Worm (Caenorhabditis elegans) whole organism, mixed stage, embryonic: ENCODE data around the gene cyn-17.

Experiments used
- M03D4.4 ChIP-seq: sonication (generic microtip); optimal IDR thresholded peaks from 2 replicates; lab custom pipeline; 2017; ENCODE audit warnings: mild to moderate bottlenecking, missing genetic modification characterization, missing compliant biosample characterization
- bed-3 ChIP-seq: fragments of 200-800 bp; sonication (Bioruptor generic); optimal IDR thresholded peaks from 3 replicates; lab custom pipeline; 2018; ENCODE audit warnings: mild to moderate bottlenecking, missing genetic modification characterization, moderate library complexity, missing compliant biosample characterization
- blmp-1 ChIP-seq: fragments of 150-350 bp; optimal IDR thresholded peaks from 2 replicates; lab custom pipeline; 2014; ENCODE audit warnings: missing biosample characterization, missing genetic modification characterization
- ceh-39 ChIP-seq: fragments of 150-350 bp; optimal IDR thresholded peaks from 2 replicates; lab custom pipeline; 2014; ENCODE audit warnings: missing biosample characterization, missing genetic modification characterization
- ceh-43 ChIP-seq: fragments of 200-800 bp; sonication (Bioruptor generic); optimal IDR thresholded peaks from 2 replicates; lab custom pipeline; 2018; ENCODE audit warnings: mild to moderate bottlenecking, missing genetic modification characterization, moderate library complexity, missing compliant biosample characterization
- ceh-83 ChIP-seq: fragments of 200-800 bp; sonication (Bioruptor generic); optimal IDR thresholded peaks from 2 replicates; lab custom pipeline; 2018; ENCODE audit warnings: mild to moderate bottlenecking, missing genetic modification characterization, missing compliant biosample characterization
- ces-1 ChIP-seq: fragments of 150-350 bp; optimal IDR thresholded peaks from 2 replicates; lab custom pipeline; 2014; ENCODE audit warnings: missing biosample characterization, missing genetic modification reagents, missing genetic modification characterization
- cnd-1 ChIP-seq: fragments of 200-800 bp; sonication (Bioruptor generic); optimal IDR thresholded peaks from 2 replicates; lab custom pipeline; 2018; ENCODE audit warnings: mild to moderate bottlenecking, missing genetic modification characterization, missing compliant biosample characterization
- drap-1 ChIP-seq: fragments of 200-800 bp; sonication (Bioruptor generic); optimal IDR thresholded peaks from 3 replicates; lab custom pipeline; 2018; ENCODE audit warnings: mild to moderate bottlenecking, missing genetic modification characterization, missing compliant biosample characterization
- elt-1 ChIP-seq: sonication (generic microtip); optimal IDR thresholded peaks from 2 replicates; lab custom pipeline; 2017; ENCODE audit warnings: missing genetic modification characterization, mild to moderate bottlenecking, missing compliant biosample characterization, antibody characterized with exemption, moderate library complexity, borderline replicate concordance; ENCODE audit not compliant: insufficient read depth
- elt-3 ChIP-seq: fragments of 150-350 bp; optimal IDR thresholded peaks from 2 replicates; lab custom pipeline; 2014; ENCODE audit warnings: missing biosample characterization, missing genetic modification characterization
- flh-1 ChIP-seq: fragments of 200-800 bp; sonication (Bioruptor generic); optimal IDR thresholded peaks from 2 replicates; lab custom pipeline; 2018; ENCODE audit warnings: mild to moderate bottlenecking, missing genetic modification characterization, moderate library complexity, missing compliant biosample characterization
- hlh-1 ChIP-seq: fragments of 150-350 bp; optimal IDR thresholded peaks from 2 replicates; lab custom pipeline; 2014; ENCODE audit warnings: missing biosample characterization, missing genetic modification reagents, missing genetic modification characterization
- lin-13 ChIP-seq: fragments of 150-350 bp; optimal IDR thresholded peaks from 2 replicates; lab custom pipeline; 2014; ENCODE audit warnings: missing biosample characterization, missing genetic modification characterization
- lsy-2 ChIP-seq: fragments of 150-350 bp; optimal IDR thresholded peaks from 2 replicates; lab custom pipeline; 2014; ENCODE audit warnings: missing biosample characterization, missing genetic modification characterization
- mab-5 ChIP-seq: fragments of 150-350 bp; optimal IDR thresholded peaks from 2 replicates; lab custom pipeline; 2014; ENCODE audit warnings: missing biosample characterization, missing genetic modification characterization
- mep-1 ChIP-seq: fragments of 150-350 bp; optimal IDR thresholded peaks from 2 replicates; lab custom pipeline; 2017; ENCODE audit warnings: missing biosample characterization, missing genetic modification reagents, missing genetic modification characterization, inconsistent platforms
- mls-2 ChIP-seq: sonication (generic microtip); optimal IDR thresholded peaks from 2 replicates; lab custom pipeline; 2016; ENCODE audit warnings: mild to moderate bottlenecking, missing genetic modification characterization, moderate library complexity, missing compliant biosample characterization
- nhr-12 ChIP-seq: fragments of 150-350 bp; optimal IDR thresholded peaks from 2 replicates; lab custom pipeline; 2014; ENCODE audit warnings: missing biosample characterization, missing genetic modification characterization
- nhr-2 ChIP-seq: fragments of 150-350 bp; optimal IDR thresholded peaks from 2 replicates; lab custom pipeline; 2014; ENCODE audit warnings: missing biosample characterization, missing genetic modification characterization
- nhr-237 ChIP-seq: fragments of 150-350 bp; optimal IDR thresholded peaks from 2 replicates; lab custom pipeline; 2014; ENCODE audit warnings: missing biosample characterization, missing genetic modification characterization
- nhr-28 ChIP-seq: fragments of 150-350 bp; optimal IDR thresholded peaks from 2 replicates; lab custom pipeline; 2014; ENCODE audit warnings: missing biosample characterization, missing genetic modification characterization
- nhr-76 ChIP-seq: sonication (generic microtip); optimal IDR thresholded peaks from 2 replicates; lab custom pipeline; 2017; ENCODE audit warnings: missing biosample characterization, missing genetic modification characterization
- pha-4 ChIP-seq: fragments of 150-350 bp; optimal IDR thresholded peaks from 2 replicates; lab custom pipeline; 2018; ENCODE audit warnings: missing biosample characterization, missing genetic modification reagents, missing genetic modification characterization
- sem-2 ChIP-seq: fragments of 200-800 bp; sonication (Bioruptor generic); optimal IDR thresholded peaks from 2 replicates; lab custom pipeline; 2018; ENCODE audit warnings: mild to moderate bottlenecking, missing genetic modification characterization, missing compliant biosample characterization
- snpc-4 ChIP-seq: fragments of 150-350 bp; optimal IDR thresholded peaks from 2 replicates; lab custom pipeline; 2014; ENCODE audit warnings: missing biosample characterization, missing genetic modification characterization
- sptf-1 ChIP-seq: sonication (generic microtip); optimal IDR thresholded peaks from 2 replicates; lab custom pipeline; 2017; ENCODE audit warnings: mild to moderate bottlenecking, missing genetic modification characterization, moderate library complexity, missing compliant biosample characterization
- unc-120 ChIP-seq: sonication (generic microtip); optimal IDR thresholded peaks from 2 replicates; lab custom pipeline; 2017; ENCODE audit warnings: missing genetic modification characterization, missing compliant biosample characterization; ENCODE audit not compliant: poor library complexity, severe bottlenecking
- unc-39 ChIP-seq: fragments of 150-350 bp; optimal IDR thresholded peaks from 2 replicates; lab custom pipeline; 2014; ENCODE audit warnings: missing biosample characterization, missing genetic modification characterization
- unc-62 ChIP-seq: fragments of 150-350 bp; optimal IDR thresholded peaks from 2 replicates; lab custom pipeline; 2014; ENCODE audit warnings: missing biosample characterization, missing genetic modification reagents, missing genetic modification characterization
- zip-8 ChIP-seq: fragments of 150-350 bp; optimal IDR thresholded peaks from 2 replicates; lab custom pipeline; 2014; ENCODE audit warnings: missing biosample characterization, missing genetic modification characterization
- ztf-11 ChIP-seq: fragments of 150-350 bp; optimal IDR thresholded peaks from 2 replicates; lab custom pipeline; 2014; ENCODE audit warnings: missing biosample characterization, missing genetic modification characterization

Gene cyn-17

ce11 chrV:5771627-5772026 lies 27.8 kb upstream of the cyn-17 start, which contains the start of gene F44E7.3:
Gene F44E7.3 (plus strand): TSS chrV:5771945.
- no peak for TF ChIP-seq ztf-11
- TF ChIP-seq ceh-43 = no peak
- TF ChIP-seq unc-39 (tag; lab: Kevin White, UChicago) = no peak
- TF ChIP-seq cnd-1 = no peak
- TF ChIP-seq flh-1 (GFP tag; lab: Kevin White, UChicago) = no peak
- TF ChIP-seq elt-3 (tag; lab: Kevin White, UChicago) = no peak
- no peak for TF ChIP-seq pha-4 (tag; lab: Kevin White, UChicago)
- no peak for TF ChIP-seq nhr-12 (tag; lab: Kevin White, UChicago)
- TF ChIP-seq unc-120 (tag; lab: Kevin White, UChicago) = no peak
- TF ChIP-seq mls-2 = no peak
- no peak for TF ChIP-seq mab-5 (tag; lab: Kevin White, UChicago)
- TF ChIP-seq bed-3 (GFP tag; lab: Kevin White, UChicago) = no peak

ce11 chrV:5772503-5772902 lies 27.0 kb upstream of the cyn-17 start:
- TF ChIP-seq nhr-237 (no peak), flh-1 (GFP tag; lab: Kevin White, UChicago) (no peak), elt-3 (tag; lab: Kevin White, UChicago) (no peak), nhr-28 (no peak), unc-62 (GFP tag; lab: Kevin White, UChicago) (no peak), M03D4.4 (tag; lab: Kevin White, UChicago) (no peak), snpc-4 (no peak), sptf-1 (tag; lab: Kevin White, UChicago) (no peak), blmp-1 (no peak), sem-2 (no peak), nhr-76 (tag; lab: Kevin White, UChicago) (no peak), ces-1 (GFP tag; lab: Kevin White, UChicago) (no peak), lin-13 (no peak), elt-1 (tag; lab: Kevin White, UChicago) (no peak), mab-5 (tag; lab: Kevin White, UChicago) (no peak), mep-1 (tag; lab: Kevin White, UChicago) (no peak), zip-8 (no peak)
- TF ChIP-seq, all 35 proteins: peak for 0

ce11 chrV:5774137-5774536 lies 25.3 kb upstream of the cyn-17 start:
- TF ChIP-seq pha-4 (tag; lab: Kevin White, UChicago) (no peak), drap-1 (no peak), ceh-83 (no peak), lsy-2 (tag; lab: Kevin White, UChicago) (no peak), mls-2 (no peak), hlh-1 (tag; lab: Kevin White, UChicago) (no peak), sptf-1 (tag; lab: Kevin White, UChicago) (no peak), sem-2 (no peak), blmp-1 (no peak), bed-3 (GFP tag; lab: Kevin White, UChicago) (no peak)

ce11 chrV:5776941-5777340 lies 22.5 kb upstream of the cyn-17 start, which contains the start of gene F44E7.4:
Gene F44E7.4 (minus strand): TSS chrV:5776953.
- TF ChIP-seq unc-120 (tag; lab: Kevin White, UChicago) = peak; percentile 7
- TF ChIP-seq mep-1 (tag; lab: Kevin White, UChicago) = peak; percentile 61
- TF ChIP-seq lsy-2 (tag; lab: Kevin White, UChicago) = peak; percentile 43
- TF ChIP-seq lin-13 = peak; percentile 18

- TF ChIP-seq ces-1 (GFP tag; lab: Kevin White, UChicago) (no peak), cnd-1 (no peak), nhr-2 (tag; lab: Kevin White, UChicago) (no peak), flh-1 (GFP tag; lab: Kevin White, UChicago) (no peak), ceh-39 (no peak), M03D4.4 (tag; lab: Kevin White, UChicago) (no peak)
These were observed 19.5 kb upstream of the cyn-17 start for ce11 chrV:5779984-5780383.
